Fruit fly (Drosophila melanogaster) whole organism, embryonic: ENCODE results near the gene Herc4.

Experiments
- Bdp1 ChIP-seq: fragments of 200-800 bp; sonication (Bioruptor generic); optimal IDR thresholded peaks from 3 replicates; lab custom pipeline; 2016; ENCODE audit warnings: missing biosample characterization, missing genetic modification characterization
- CG11695 ChIP-seq: fragments of 200-800 bp; sonication (Bioruptor generic); IDR thresholded peaks from 3 replicates; pipeline ENCODE4 v1.3.6; 2022; ENCODE audit warnings: missing biosample characterization, missing genetic modification characterization
- CG1233 ChIP-seq: fragments of 200-800 bp; sonication (Bioruptor generic); optimal IDR thresholded peaks from 4 replicates; lab custom pipeline; 2018; ENCODE audit warnings: missing biosample characterization, mild to moderate bottlenecking, missing genetic modification characterization
- CG12659 ChIP-seq: fragments of 200-800 bp; sonication (Bioruptor generic); optimal IDR thresholded peaks from 3 replicates; lab custom pipeline; 2017; ENCODE audit warnings: mild to moderate bottlenecking, missing biosample characterization, missing genetic modification reagents, missing genetic modification characterization
- CG12942 ChIP-seq: fragments of 200-800 bp; sonication (Bioruptor generic); optimal IDR thresholded peaks from 3 replicates; lab custom pipeline; 2016; ENCODE audit warnings: missing biosample characterization, missing genetic modification characterization
- CG13296 ChIP-seq: fragments of 200-800 bp; sonication (Bioruptor generic); optimal IDR thresholded peaks from 3 replicates; lab custom pipeline; 2018; ENCODE audit warnings: missing biosample characterization, mild to moderate bottlenecking, missing genetic modification characterization
- CG13775 ChIP-seq: fragments of 200-800 bp; sonication (Bioruptor generic); optimal IDR thresholded peaks from 3 replicates; lab custom pipeline; 2017; ENCODE audit warnings: missing biosample characterization, mild to moderate bottlenecking, missing genetic modification characterization
- CG14710 ChIP-seq: fragments of 200-800 bp; sonication (Bioruptor generic); optimal IDR thresholded peaks from 3 replicates; lab custom pipeline; 2019; ENCODE audit warnings: missing biosample characterization, mild to moderate bottlenecking, missing genetic modification characterization, moderate library complexity
- CG14860 ChIP-seq: fragments of 200-800 bp; sonication (Bioruptor generic); IDR thresholded peaks from 3 replicates; pipeline ENCODE4 v1.3.6; 2022; ENCODE audit warnings: missing biosample characterization, missing genetic modification characterization; ENCODE audit not compliant: partially characterized antibody
- CG14965 ChIP-seq: fragments of 200-800 bp; sonication (Bioruptor generic); optimal IDR thresholded peaks from 2 replicates; lab custom pipeline; 2016; ENCODE audit warnings: missing biosample characterization, missing genetic modification characterization, borderline replicate concordance
- CG1529 ChIP-seq: fragments of 200-800 bp; sonication (Bioruptor generic); optimal IDR thresholded peaks from 3 replicates; lab custom pipeline; 2018; ENCODE audit warnings: missing biosample characterization, missing genetic modification characterization
- CG16813 ChIP-seq: fragments of 200-800 bp; sonication (Bioruptor generic); IDR thresholded peaks from 3 replicates; pipeline ENCODE4 v1.3.6; 2022; ENCODE audit warnings: missing biosample characterization, missing genetic modification characterization; ENCODE audit not compliant: partially characterized antibody
- CG16863 ChIP-seq: fragments of 200-800 bp; sonication (Bioruptor generic); optimal IDR thresholded peaks from 3 replicates; lab custom pipeline; 2016; ENCODE audit warnings: missing biosample characterization, missing genetic modification characterization
- CG17186 ChIP-seq: fragments of 200-800 bp; sonication (Bioruptor generic); optimal IDR thresholded peaks from 3 replicates; lab custom pipeline; 2017; ENCODE audit warnings: missing biosample characterization, missing genetic modification reagents, missing genetic modification characterization
- CG1832 ChIP-seq: fragments of 200-800 bp; sonication (Bioruptor generic); optimal IDR thresholded peaks from 2 replicates; lab custom pipeline; 2017; ENCODE audit warnings: missing biosample characterization, mild to moderate bottlenecking, missing genetic modification characterization, inconsistent platforms
- CG2678 ChIP-seq: fragments of 200-800 bp; sonication (Bioruptor generic); optimal IDR thresholded peaks from 3 replicates; lab custom pipeline; 2019; ENCODE audit warnings: missing biosample characterization, mild to moderate bottlenecking, missing genetic modification characterization, moderate library complexity
- CG33213 ChIP-seq: fragments of 200-800 bp; sonication (Bioruptor generic); optimal IDR thresholded peaks from 3 replicates; lab custom pipeline; 2016; ENCODE audit warnings: missing biosample characterization, missing genetic modification characterization
- CG34224 ChIP-seq: fragments of 200-800 bp; sonication (Bioruptor generic); IDR thresholded peaks from 3 replicates; pipeline ENCODE4 v1.3.6; 2022; ENCODE audit warnings: missing biosample characterization, missing genetic modification characterization; ENCODE audit not compliant: partially characterized antibody
- CG3838 ChIP-seq: fragments of 200-800 bp; sonication (Bioruptor generic); optimal IDR thresholded peaks from 3 replicates; lab custom pipeline; 2016; ENCODE audit warnings: missing biosample characterization, missing genetic modification characterization
- CG4360 ChIP-seq: fragments of 200-800 bp; sonication (Bioruptor generic); IDR thresholded peaks from 2 replicates; pipeline ENCODE4 v1.3.6; 2022; ENCODE audit warnings: missing biosample characterization, missing genetic modification characterization
- CG4617 ChIP-seq: fragments of 200-800 bp; sonication (Bioruptor generic); optimal IDR thresholded peaks from 3 replicates; lab custom pipeline; 2016; ENCODE audit warnings: missing biosample characterization, missing genetic modification characterization, borderline replicate concordance
- CG4854 ChIP-seq: fragments of 200-800 bp; sonication (Bioruptor generic); optimal IDR thresholded peaks from 2 replicates; lab custom pipeline; 2016; ENCODE audit warnings: missing biosample characterization, missing genetic modification characterization, inconsistent platforms
- CG9437 ChIP-seq: fragments of 200-800 bp; sonication (Bioruptor generic); optimal IDR thresholded peaks from 2 replicates; lab custom pipeline; 2018; ENCODE audit warnings: missing biosample characterization, mild to moderate bottlenecking, missing genetic modification characterization
- Dip3 ChIP-seq: fragments of 200-800 bp; sonication (Bioruptor generic); optimal IDR thresholded peaks from 3 replicates; lab custom pipeline; 2016; ENCODE audit warnings: missing biosample characterization, missing genetic modification characterization
- Dp ChIP-seq: fragments of 200-800 bp; sonication (Bioruptor generic); optimal IDR thresholded peaks from 2 replicates; lab custom pipeline; 2018; ENCODE audit warnings: missing biosample characterization, mild to moderate bottlenecking, missing genetic modification characterization, moderate library complexity
- E2f2 ChIP-seq: fragments of 200-800 bp; sonication (Bioruptor generic); IDR thresholded peaks from 2 replicates; pipeline ENCODE4 v1.3.6; 2022; ENCODE audit warnings: missing biosample characterization, missing genetic modification characterization
- HLH54F ChIP-seq: fragments of 200-800 bp; sonication (Bioruptor generic); optimal IDR thresholded peaks from 3 replicates; lab custom pipeline; 2016; ENCODE audit warnings: missing biosample characterization, missing genetic modification characterization
- MESR4 ChIP-seq: fragments of 200-800 bp; sonication (Bioruptor generic); optimal IDR thresholded peaks from 2 replicates; lab custom pipeline; 2018; ENCODE audit warnings: missing biosample characterization, mild to moderate bottlenecking, missing genetic modification characterization, moderate library complexity
- NC2α ChIP-seq: fragments of 200-800 bp; sonication (Bioruptor generic); optimal IDR thresholded peaks from 2 replicates; lab custom pipeline; 2016; ENCODE audit warnings: missing biosample characterization, missing genetic modification characterization
- Nf-YC ChIP-seq: fragments of 200-800 bp; optimal IDR thresholded peaks from 3 replicates; lab custom pipeline; 2019; ENCODE audit warnings: missing biosample characterization, mild to moderate bottlenecking, missing genetic modification characterization, moderate library complexity
- Pdp1 ChIP-seq, 2 experiments: fragments of 200-800 bp; sonication (Bioruptor generic); optimal IDR thresholded peaks; 3 replicates each; lab custom pipeline; 2016; ENCODE audit warnings: missing biosample characterization in 2 of 2, missing genetic modification characterization in 2 of 2, mild to moderate bottlenecking in 1 of 2, moderate library complexity in 1 of 2
- Trl ChIP-seq, 3 experiments: fragments of >200 bp in 2 of 3; fragments of 200-800 bp in 1 of 3; sonication (Bioruptor generic) in 1 of 3; optimal IDR thresholded peaks; 2 replicates in 1 of 3; 3 replicates in 2 of 3; lab custom pipeline; 2016 to 2017; ENCODE audit warnings: missing biosample characterization in 1 of 3, missing genetic modification characterization in 1 of 3
- ac ChIP-seq: fragments of 200-800 bp; sonication (Bioruptor generic); optimal IDR thresholded peaks from 3 replicates; lab custom pipeline; 2017; ENCODE audit warnings: missing biosample characterization, mild to moderate bottlenecking, missing genetic modification characterization
- ato ChIP-seq: fragments of 200-800 bp; sonication (Bioruptor generic); IDR thresholded peaks from 2 replicates; pipeline ENCODE4 v1.3.6; 2022; ENCODE audit warnings: missing biosample characterization, missing genetic modification characterization; ENCODE audit not compliant: partially characterized antibody
- dimm ChIP-seq: fragments of 200-800 bp; sonication (Bioruptor generic); IDR thresholded peaks from 2 replicates; pipeline ENCODE4 v1.3.6; 2022; ENCODE audit warnings: missing biosample characterization, missing genetic modification characterization
- fd96Cb ChIP-seq: fragments of 200-800 bp; sonication (Bioruptor generic); optimal IDR thresholded peaks from 2 replicates; lab custom pipeline; 2018; ENCODE audit warnings: missing biosample characterization, mild to moderate bottlenecking, missing genetic modification characterization, moderate library complexity
- grn ChIP-seq: fragments of 200-800 bp; sonication (Bioruptor generic); optimal IDR thresholded peaks from 3 replicates; lab custom pipeline; 2017; ENCODE audit warnings: missing biosample characterization, missing genetic modification characterization
- hb ChIP-seq: fragments of 200-800 bp; sonication (Bioruptor generic); IDR thresholded peaks from 3 replicates; pipeline ENCODE4 v1.3.6; 2022; ENCODE audit warnings: missing biosample characterization, missing genetic modification characterization; ENCODE audit not compliant: partially characterized antibody
- knrl ChIP-seq: fragments of 200-800 bp; sonication (Bioruptor generic); IDR thresholded peaks from 3 replicates; pipeline ENCODE4 v1.3.6; 2022; ENCODE audit warnings: missing biosample characterization, missing genetic modification characterization; ENCODE audit not compliant: partially characterized antibody
- lbe ChIP-seq: fragments of 200-800 bp; sonication (Bioruptor generic); optimal IDR thresholded peaks from 2 replicates; lab custom pipeline; 2016; ENCODE audit warnings: missing biosample characterization, mild to moderate bottlenecking, missing genetic modification characterization
- lmd ChIP-seq: fragments of 200-800 bp; sonication (Bioruptor generic); IDR thresholded peaks from 2 replicates; pipeline ENCODE4 v1.3.6; 2022; ENCODE audit warnings: missing biosample characterization, missing genetic modification characterization
- mld ChIP-seq: fragments of 200-800 bp; sonication (Bioruptor generic); IDR thresholded peaks from 3 replicates; pipeline ENCODE4 v1.3.6; 2022; ENCODE audit warnings: missing biosample characterization, missing genetic modification characterization; ENCODE audit not compliant: partially characterized antibody
- odd ChIP-seq: fragments of 200-800 bp; sonication (Bioruptor generic); optimal IDR thresholded peaks from 2 replicates; lab custom pipeline; 2017; ENCODE audit warnings: missing biosample characterization, mild to moderate bottlenecking, missing genetic modification characterization
- pnt ChIP-seq: fragments of 200-800 bp; sonication (Bioruptor generic); optimal IDR thresholded peaks from 3 replicates; lab custom pipeline; 2016; ENCODE audit warnings: missing biosample characterization, missing genetic modification characterization
- tin ChIP-seq: fragments of 200-800 bp; sonication (Bioruptor generic); optimal IDR thresholded peaks from 3 replicates; lab custom pipeline; 2016; ENCODE audit warnings: missing biosample characterization, missing genetic modification characterization
- toy ChIP-seq: fragments of 200-800 bp; sonication (Bioruptor generic); IDR thresholded peaks from 2 replicates; pipeline ENCODE4 v1.3.6; 2022; ENCODE audit warnings: missing biosample characterization, missing genetic modification characterization

Gene Herc4

DNA sequence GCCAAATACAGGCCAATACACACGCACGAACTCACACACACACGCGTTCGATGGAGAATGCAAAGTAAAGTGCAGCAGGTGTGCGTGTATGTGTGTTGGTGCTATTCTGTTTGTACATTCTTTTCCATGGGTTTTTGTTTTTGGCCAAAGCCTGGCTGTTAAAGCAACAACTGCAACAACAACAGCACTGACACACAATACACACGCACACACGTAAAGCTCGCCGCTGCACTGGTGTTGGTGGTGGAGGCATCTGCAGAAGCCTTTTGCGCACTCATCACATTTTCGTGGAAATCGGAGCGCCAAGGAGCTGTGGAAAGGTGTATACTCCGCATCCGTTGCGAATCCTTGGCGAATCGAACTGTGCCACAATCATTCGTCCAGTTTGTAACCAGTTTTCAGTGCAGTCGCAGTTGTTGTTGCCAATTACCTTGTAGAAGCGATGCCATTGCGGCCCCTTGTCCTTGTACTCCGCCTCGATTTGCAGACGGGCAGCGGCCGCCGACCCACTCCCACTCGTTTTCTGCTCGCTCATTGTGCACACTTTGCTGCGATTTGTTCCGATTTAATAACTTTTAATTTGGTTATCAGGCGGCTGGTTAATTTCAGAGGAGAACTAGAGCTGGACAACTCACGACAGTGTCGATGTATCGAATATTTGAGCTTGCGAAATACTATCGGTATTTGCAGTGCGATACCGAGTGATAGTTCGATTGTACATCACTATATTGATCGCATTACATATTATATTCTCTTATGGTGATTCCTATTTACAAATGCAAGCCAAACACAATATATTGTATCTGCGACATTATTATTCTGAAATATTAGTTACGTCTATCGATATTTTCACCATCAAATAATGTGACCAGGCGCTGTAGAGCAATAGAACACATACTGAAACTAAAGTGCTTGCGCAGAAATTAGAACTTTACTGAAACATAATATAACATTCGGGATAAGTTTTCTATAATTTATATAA is 36.7 kb downstream of the Herc4 start (continued):
- no peak for TF ChIP-seq CG1832
- TF ChIP-seq Dip3 (GFP tag; lab: Kevin White, UChicago) = no peak
- TF ChIP-seq CG9437 = peak; percentile 19
- TF ChIP-seq HLH54F = peak; percentile 38
- peak; percentile 77 for TF ChIP-seq MESR4 (GFP tag; lab: Kevin White, UChicago)
- peak; percentile 47 for TF ChIP-seq lbe (GFP tag; lab: Kevin White, UChicago)
- TF ChIP-seq Trl (optimal IDR thresholded peaks at IDR 0.05; lab: Kevin White, UChicago) = no peak
- TF ChIP-seq Trl (GFP tag; optimal IDR thresholded peaks at IDR 0.05; lab: Kevin White, UChicago) = peak; percentile 6
- TF ChIP-seq Pdp1 (GFP tag; optimal IDR thresholded peaks at IDR 0.05; lab: Kevin White, UChicago) = peak; percentile 11 to 25
- TF ChIP-seq CG33213 = peak; percentile 21
- no peak; the same call in 1 of the 2 replicates for TF ChIP-seq lmd
- peak; percentile 98 for TF ChIP-seq CG16813
- TF ChIP-seq CG12659 (GFP tag; lab: Kevin White, UChicago) = peak; percentile 60
- peak; percentile 22 for TF ChIP-seq CG13296 (GFP tag; lab: Kevin White, UChicago)
- TF ChIP-seq hb (GFP tag; lab: Robert Waterston, UW) = peak; percentile 98
- peak; percentile 33 for TF ChIP-seq CG17186 (GFP tag; lab: Kevin White, UChicago)
- peak; percentile 99 for TF ChIP-seq CG34224 (GFP tag; lab: Robert Waterston, UW)
- TF ChIP-seq odd (GFP tag; lab: Kevin White, UChicago) = no peak
- peak; percentile 13 for TF ChIP-seq fd96Cb
- TF ChIP-seq tin = peak; percentile 11
- no peak for TF ChIP-seq grn
- peak; percentile 32 for TF ChIP-seq Dp (GFP tag; lab: Kevin White, UChicago)
- no peak for TF ChIP-seq CG3838 (GFP tag; lab: Kevin White, UChicago)
- TF ChIP-seq CG2678 (tag; lab: Kevin White, UChicago) = peak; percentile 53
- peak; percentile 3 for TF ChIP-seq CG16863 (GFP tag; lab: Kevin White, UChicago)
- TF ChIP-seq CG4360 (GFP tag; lab: Robert Waterston, UW) = peak; percentile 80
- TF ChIP-seq knrl (GFP tag; lab: Robert Waterston, UW) = peak; percentile 98
- no peak for TF ChIP-seq ac
- peak; percentile 16; the same call in 1 of the 2 replicates for TF ChIP-seq E2f2
- TF ChIP-seq toy (GFP tag; lab: Robert Waterston, UW) = no peak
- no peak for TF ChIP-seq CG11695 (GFP tag; lab: Robert Waterston, UW)
- no peak for TF ChIP-seq dimm (GFP tag; lab: Robert Waterston, UW)
- peak; percentile 41 for TF ChIP-seq Nf-YC (tag; lab: Kevin White, UChicago)
- no peak for TF ChIP-seq CG1233 (GFP tag; lab: Kevin White, UChicago)
- peak; percentile 19 for TF ChIP-seq CG13775 (GFP tag; lab: Kevin White, UChicago)
- peak; percentile 10 for TF ChIP-seq CG4854
- peak; percentile 2 for TF ChIP-seq CG12942
- TF ChIP-seq CG1529 (GFP tag; lab: Kevin White, UChicago) = no peak
- no peak for TF ChIP-seq NC2α (GFP tag; lab: Kevin White, UChicago)
- TF ChIP-seq ato = peak; percentile 98
- peak; percentile 98 for TF ChIP-seq mld (GFP tag; lab: Robert Waterston, UW)
- TF ChIP-seq CG4617 = peak; percentile 41
- no peak for TF ChIP-seq CG14965
- TF ChIP-seq CG14860 (GFP tag; lab: Robert Waterston, UW) = peak; percentile 98
- peak; percentile 57 for TF ChIP-seq CG14710 (tag; lab: Kevin White, UChicago)
- TF ChIP-seq Bdp1 (GFP tag; lab: Kevin White, UChicago) = peak; percentile 36
- no peak for TF ChIP-seq pnt (GFP tag; lab: Kevin White, UChicago)
